Fruit fly (Drosophila melanogaster): ENCODE results near the gene wkd.

Gene wkd

DNA sequence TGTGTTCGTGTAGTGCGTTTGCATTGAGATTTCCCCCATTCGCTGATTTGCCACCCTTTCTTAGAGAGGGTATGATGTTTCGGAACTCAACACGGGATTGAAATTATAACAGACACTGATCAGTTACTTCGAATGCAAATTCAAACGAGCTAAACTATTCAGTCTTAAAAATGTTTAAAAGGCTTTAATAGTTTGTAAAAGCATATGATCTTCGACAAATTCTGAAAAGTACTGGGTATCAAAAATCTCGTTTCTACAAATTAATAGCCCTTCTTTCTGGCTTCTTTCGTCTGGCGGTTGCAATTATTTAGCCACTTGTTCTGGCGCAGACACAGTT is 845 bp downstream of the wkd start (continued):
- TF ChIP-seq row (GFP tag; IDR thresholded peaks at IDR 0.05) (peak; percentile 85), CG15696 (tag; optimal IDR thresholded peaks at IDR 0.05) (peak; percentile 21), pzg (GFP tag; optimal IDR thresholded peaks at IDR 0.05) (no peak), CG14441 (GFP tag; IDR thresholded peaks at IDR 0.05) (peak; percentile 90), prd (optimal IDR thresholded peaks at IDR 0.05) (no peak), prd (GFP tag; IDR thresholded peaks at IDR 0.05) (peak; percentile 76), CG3995 (GFP tag; optimal IDR thresholded peaks at IDR 0.05) (no peak), CG17612 (GFP tag; IDR thresholded peaks at IDR 0.05) (0 out of 2 replicates have a peak, but pooled peaks have one; percentile 18), Atf6 (GFP tag; IDR thresholded peaks at IDR 0.05) (peak; percentile 30; the same call in 1 of the 2 replicates), CG12391 (tag; optimal IDR thresholded peaks at IDR 0.05) (peak; percentile 72), CG14965 (GFP tag; optimal IDR thresholded peaks at IDR 0.05; ENCODE audit: borderline replicate concordance) (no peak), emc (GFP tag; optimal IDR thresholded peaks at IDR 0.05) (no peak), CG31441 (GFP tag; IDR thresholded peaks at IDR 0.05) (no peak), dmrt11E (tag; optimal IDR thresholded peaks at IDR 0.05) (peak; percentile 21), CG6175 (GFP tag; IDR thresholded peaks at IDR 0.05) (no peak), Taf1 (GFP tag; IDR thresholded peaks at IDR 0.05) (no peak), CG11247 (GFP tag; IDR thresholded peaks at IDR 0.05) (peak; percentile 64; the same call in 1 of the 2 replicates), Ets65A (GFP tag) (peak; percentile 89), dimm (GFP tag; IDR thresholded peaks at IDR 0.05) (peak; percentile 65), Deaf1 (tag; optimal IDR thresholded peaks at IDR 0.05) (no peak), CG42726 (GFP tag; IDR thresholded peaks at IDR 0.05; ENCODE audit: partially characterized antibody) (no peak), NK7.1 (GFP tag; optimal IDR thresholded peaks at IDR 0.05) (peak; percentile 38), CG12104 (GFP tag; optimal IDR thresholded peaks at IDR 0.05) (peak; percentile 29), CTCF (GFP tag; optimal IDR thresholded peaks at IDR 0.05) (no peak), abd-A (tag; optimal IDR thresholded peaks at IDR 0.05) (no peak), C15 (GFP tag; IDR thresholded peaks at IDR 0.05) (no peak), pho (GFP tag; optimal IDR thresholded peaks at IDR 0.05) (peak; percentile 20), CG9437 (GFP tag; optimal IDR thresholded peaks at IDR 0.05) (peak; percentile 57), HmgD (GFP tag; optimal IDR thresholded peaks at IDR 0.05) (no peak), CG34376 (GFP tag; optimal IDR thresholded peaks at IDR 0.05) (no peak), CG11696 (GFP tag; IDR thresholded peaks at IDR 0.05) (peak; percentile 63; the same call in 1 of the 2 replicates), sens-2 (GFP tag; IDR thresholded peaks at IDR 0.05) (peak; percentile 73), sc (optimal IDR thresholded peaks at IDR 0.05) (no peak), sc (GFP tag; optimal IDR thresholded peaks at IDR 0.05) (peak; percentile 45), CHES-1-like (GFP tag; optimal IDR thresholded peaks at IDR 0.05) (peak; percentile 24), Dfd (GFP tag; optimal IDR thresholded peaks at IDR 0.05) (no peak), Dad (GFP tag; optimal IDR thresholded peaks at IDR 0.05) (peak; percentile 53), CG15514 (GFP tag; optimal IDR thresholded peaks at IDR 0.05) (peak; percentile 55), CG3847 (GFP tag; IDR thresholded peaks at IDR 0.05) (peak; percentile 57), Hr39 (optimal IDR thresholded peaks at IDR 0.05) (no peak), rib (GFP tag; IDR thresholded peaks at IDR 0.05) (no peak), CG9727 (GFP tag; optimal IDR thresholded peaks at IDR 0.05) (peak; percentile 55), Nf-YA (GFP tag; IDR thresholded peaks at IDR 0.05) (peak; percentile 64; the same call in 1 of the 2 replicates), CG11560 (tag; IDR thresholded peaks at IDR 0.05) (no peak), HLH4C (GFP tag; IDR thresholded peaks at IDR 0.05; ENCODE audit: partially characterized antibody) (no peak), da (GFP tag; optimal IDR thresholded peaks at IDR 0.05) (no peak), CG13287 (GFP tag; IDR thresholded peaks at IDR 0.05; ENCODE audit: partially characterized antibody) (no peak), mam (GFP tag; optimal IDR thresholded peaks at IDR 0.05) (peak; percentile 53), Sry-β (GFP tag; optimal IDR thresholded peaks at IDR 0.05) (no peak), ssp (GFP tag; IDR thresholded peaks at IDR 0.05) (peak; percentile 62; the same call in 1 of the 2 replicates), sqz (GFP tag; optimal IDR thresholded peaks at IDR 0.05) (no peak), ap (GFP tag; IDR thresholded peaks at IDR 0.05) (peak; percentile 70), az2 (GFP tag; optimal IDR thresholded peaks at IDR 0.05) (peak; percentile 62), schlank (tag; optimal IDR thresholded peaks at IDR 0.05) (peak; percentile 22)

Data from whole organism, embryonic.